Fruit fly (Drosophila melanogaster): ENCODE data around the gene CG7378.

- TF ChIP-seq CG17806 (tag; optimal IDR thresholded peaks at IDR 0.05) (no peak), CG4496 (GFP tag; IDR thresholded peaks at IDR 0.05) (no peak)
These were observed 4.9 kb downstream of the CG7378 start for dm6 chrX:18905152-18905551.
